Worm (Caenorhabditis elegans): ENCODE results near the gene plc-2.

DNA sequence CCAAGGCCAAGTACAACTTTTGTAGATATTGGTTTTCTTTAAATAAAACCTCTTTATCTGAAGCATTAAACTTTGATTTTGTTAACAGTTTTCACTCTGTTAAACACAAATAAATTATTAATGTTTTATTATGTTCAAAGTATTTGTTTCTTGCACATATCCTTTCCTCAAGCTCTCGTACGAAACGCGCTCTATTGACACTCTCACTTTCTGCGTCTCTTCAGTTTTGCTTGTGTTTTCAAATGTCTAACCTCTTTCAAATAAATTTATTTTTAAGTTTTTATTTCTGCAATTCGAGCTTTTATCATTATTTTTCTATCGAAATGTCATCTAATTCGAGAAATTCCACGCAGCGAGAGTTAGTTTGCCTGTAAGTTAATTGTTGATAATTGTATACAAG, 48.6 kb upstream of the plc-2 start, which contains the start of gene K08F9.4:
- no peak for TF ChIP-seq tab-1 (GFP tag; IDR thresholded peaks at IDR 0.05)
- TF ChIP-seq cog-1 (tag; optimal IDR thresholded peaks at IDR 0.05), result no peak
